Worm (Caenorhabditis elegans) whole organism, young adult: ENCODE results near the gene C27H6.8.
A peak's percentile ranks its signal among the peaks of the same experiment; 100 is the strongest.
"Not testable (repeated sequence)": the region's sequence is repeated elsewhere in the genome, so short reads cannot be mapped to it uniquely, and the experiment has no call there.

Experiments
- C06A6.2 ChIP-seq: fragments of 200-800 bp; sonication (Bioruptor generic); conservative IDR thresholded peaks from 2 replicates; pipeline ENCODE4 v1.3.6; 2022; ENCODE audit warnings: missing genetic modification characterization, missing compliant biosample characterization
- C17E4.6 ChIP-seq: fragments of 200-800 bp; sonication (Bioruptor generic); IDR thresholded peaks from 2 replicates; pipeline ENCODE4 v1.3.6; 2022; ENCODE audit warnings: missing genetic modification reagents, missing genetic modification characterization, missing compliant biosample characterization
- Y67H2A.10 ChIP-seq: fragments of 200-800 bp; sonication (Bioruptor generic); conservative IDR thresholded peaks from 2 replicates; pipeline ENCODE4 v1.3.6; 2022; ENCODE audit warnings: missing genetic modification reagents, missing genetic modification characterization, missing compliant biosample characterization
- ceh-91 ChIP-seq: fragments of 200-800 bp; sonication (Bioruptor generic); IDR thresholded peaks from 2 replicates; pipeline ENCODE4 v1.3.6; 2022; ENCODE audit warnings: missing genetic modification reagents, missing genetic modification characterization, missing compliant biosample characterization
- hmg-20 ChIP-seq: fragments of 200-800 bp; sonication (Bioruptor generic); IDR thresholded peaks from 2 replicates; pipeline ENCODE4 v1.3.6; 2022; ENCODE audit warnings: missing genetic modification reagents, missing genetic modification characterization, missing compliant biosample characterization
- lin-26 ChIP-seq: fragments of 200-800 bp; sonication (Bioruptor generic); IDR thresholded peaks from 2 replicates; pipeline ENCODE4 v1.3.6; 2022; ENCODE audit warnings: missing genetic modification reagents, missing genetic modification characterization, missing compliant biosample characterization
- lsy-27 ChIP-seq: sonication (generic microtip); optimal IDR thresholded peaks from 2 replicates; lab custom pipeline; 2017; ENCODE audit warnings: missing genetic modification characterization, mild to moderate bottlenecking, missing compliant biosample characterization, antibody characterized with exemption, missing genotype, borderline replicate concordance; ENCODE audit not compliant: insufficient read depth
- pha-4 ChIP-seq: fragments of 150-350 bp; sonication (generic microtip); optimal IDR thresholded peaks from 2 replicates; lab custom pipeline; 2014; ENCODE audit warnings: missing biosample characterization, missing genetic modification reagents, missing genetic modification characterization
- snpc-4 ChIP-seq, 5 experiments: fragments of 150-350 bp in 1 of 5; sonication (generic microtip) in 4 of 5; optimal IDR thresholded peaks; 2 replicates each; lab custom pipeline; 2014 to 2018; ENCODE audit warnings: missing genetic modification characterization in 5 of 5, missing biosample characterization in 3 of 5, antibody characterized with exemption in 2 of 5, mild to moderate bottlenecking in 2 of 5, missing compliant biosample characterization in 2 of 5, missing genotype in 2 of 5, moderate library complexity in 2 of 5, missing genetic modification reagents in 1 of 5
- somi-1 ChIP-seq: fragments of 200-800 bp; sonication (Bioruptor generic); optimal IDR thresholded peaks from 2 replicates; lab custom pipeline; 2018; ENCODE audit warnings: mild to moderate bottlenecking, missing genetic modification characterization, missing compliant biosample characterization

DNA sequence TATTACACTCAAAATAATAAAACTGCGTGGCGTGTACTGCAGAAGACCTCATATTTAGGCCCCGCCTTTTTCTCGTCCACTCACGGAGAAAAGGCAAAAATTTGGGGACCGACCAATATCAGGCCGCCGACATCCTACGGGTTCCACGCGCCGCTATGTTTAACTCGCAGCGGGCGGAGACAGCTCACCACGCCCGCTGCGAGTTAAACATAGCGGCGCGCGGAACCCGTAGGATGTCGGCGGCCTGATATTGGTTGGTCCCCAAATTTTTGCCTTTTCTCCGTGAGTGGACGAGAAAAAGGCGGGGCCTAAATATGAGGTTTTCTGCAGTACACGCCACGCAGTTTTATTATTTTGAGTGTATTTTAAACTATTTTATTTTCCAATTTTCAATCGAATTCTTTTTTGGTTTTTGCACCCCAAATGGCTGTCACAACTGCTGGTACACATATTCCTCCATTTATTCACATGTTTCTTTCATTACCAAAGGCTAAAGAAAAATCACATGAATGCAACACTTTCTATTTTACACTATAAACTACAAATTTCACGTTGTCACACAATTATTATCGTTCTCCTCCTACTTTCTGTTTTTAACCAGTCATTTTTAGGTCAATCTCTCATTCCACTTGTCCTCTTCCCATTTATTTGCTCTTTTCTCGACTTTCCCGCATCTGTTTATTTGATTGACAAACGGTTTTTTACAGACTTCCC lies 16.6 kb upstream of the C27H6.8 start, which contains the start of gene uda-1:
- TF ChIP-seq somi-1; C17E4.6 (GFP tag; lab: Robert Waterston, UW); C06A6.2 (GFP tag; lab: Robert Waterston, UW); Y67H2A.10 (GFP tag; lab: Robert Waterston, UW); lsy-27 (tag; lab: Kevin White, UChicago); ceh-91 (GFP tag; lab: Robert Waterston, UW); pha-4 (tag; lab: Kevin White, UChicago); hmg-20 (GFP tag; lab: Robert Waterston, UW); snpc-4 (GFP tag; optimal IDR thresholded peaks at IDR 0.05; lab: Kevin White, UChicago); lin-26 (GFP tag; lab: Robert Waterston, UW): not testable (repeated sequence)
- peak in 3 of 4 experiments; percentile 42 to 95 (median 92) for TF ChIP-seq snpc-4 (tag; optimal IDR thresholded peaks at IDR 0.05; lab: Kevin White, UChicago)
